Worm (Caenorhabditis elegans) whole organism, L1 larva: ENCODE data around the gene cyp-35A3.

Experiments used
- egl-13 ChIP-seq: sonication (generic microtip); optimal IDR thresholded peaks from 2 replicates; lab custom pipeline; 2016; ENCODE audit warnings: missing genotype, missing genetic modification reagents, missing genetic modification characterization, missing compliant biosample characterization
- sox-4 ChIP-seq: sonication (generic microtip); optimal IDR thresholded peaks from 2 replicates; lab custom pipeline; 2016; ENCODE audit warnings: missing genetic modification characterization, missing compliant biosample characterization
- unc-62 ChIP-seq: fragments of 150-350 bp; optimal IDR thresholded peaks from 2 replicates; lab custom pipeline; 2014; ENCODE audit warnings: missing biosample characterization, missing genetic modification reagents, missing genetic modification characterization

ce11 chrV:4043632-4044031 is 21.2 kb downstream of the cyp-35A3 start, which contains the start of gene phat-3:
- no peak for TF ChIP-seq unc-62 (GFP tag; lab: Kevin White, UChicago)
- no peak for TF ChIP-seq egl-13 (tag; lab: Kevin White, UChicago)
- no peak for TF ChIP-seq sox-4 (tag; lab: Kevin White, UChicago)
